Worm (Caenorhabditis elegans): Measurements from ENCODE around the gene srd-29.

DNA sequence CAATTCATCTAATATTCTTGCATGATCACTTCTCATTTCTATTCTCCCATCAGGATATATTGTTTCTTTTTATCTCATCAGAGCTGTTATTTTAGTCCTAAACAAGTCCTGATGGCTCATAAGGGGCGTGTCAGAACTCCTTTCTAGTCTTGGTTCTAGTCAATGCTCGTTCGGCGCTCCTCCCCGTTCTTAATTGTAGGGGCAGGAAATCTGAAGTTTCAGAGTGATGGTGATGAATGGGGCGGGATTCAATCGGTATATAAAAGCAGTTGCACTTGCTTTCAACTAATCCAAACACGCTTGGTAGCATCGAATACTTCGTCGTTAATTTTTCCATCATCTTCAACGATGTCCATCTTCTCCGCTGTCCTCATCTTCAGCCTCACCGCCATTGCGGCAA, 36.7 kb downstream of the srd-29 start, which contains the start of gene C12D5.4:
- TF ChIP-seq ztf-29 (GFP tag; IDR thresholded peaks at IDR 0.05), result no peak
- TF ChIP-seq cog-1 (tag; optimal IDR thresholded peaks at IDR 0.05), result no peak
- TF ChIP-seq ref-1 (GFP tag; conservative IDR thresholded peaks at IDR 0.05), result no peak
- no peak for TF ChIP-seq flt-1 (GFP tag; IDR thresholded peaks at IDR 0.05)
